Fruit fly (Drosophila melanogaster): ENCODE results near the gene CG6026.

CG6026 gene

dm6 chr3R:19028758-19029157 lies 4.6 kb upstream of the CG6026 start, which contains the start of the genes GatA and P5cr (continued):
- TF ChIP-seq CG30020 (tag; optimal IDR thresholded peaks at IDR 0.05), result no peak
- TF ChIP-seq Nf-YB (GFP tag; optimal IDR thresholded peaks at IDR 0.05), result peak; percentile 15
- peak; percentile 56 for TF ChIP-seq CG4854 (GFP tag; optimal IDR thresholded peaks at IDR 0.05)
- no peak for TF ChIP-seq hth (optimal IDR thresholded peaks at IDR 0.05)
- peak; percentile 72 for TF ChIP-seq p53 (GFP tag; optimal IDR thresholded peaks at IDR 0.05)
- no peak for TF ChIP-seq lola (GFP tag; optimal IDR thresholded peaks at IDR 0.05)
- peak; percentile 68 for TF ChIP-seq en (GFP tag; optimal IDR thresholded peaks at IDR 0.05)
- no peak for TF ChIP-seq CG8359 (GFP tag; optimal IDR thresholded peaks at IDR 0.05; ENCODE audit: borderline replicate concordance)
- TF ChIP-seq bigmax (GFP tag; optimal IDR thresholded peaks at IDR 0.05), result peak; percentile 60
- peak; percentile 80 for TF ChIP-seq CG7839 (tag; optimal IDR thresholded peaks at IDR 0.05)
- no peak for TF ChIP-seq bbx (GFP tag; IDR thresholded peaks at IDR 0.05; ENCODE audit: partially characterized antibody)
- TF ChIP-seq CG11696 (GFP tag; IDR thresholded peaks at IDR 0.05), result 0 out of 2 replicates have a peak, but pooled peaks have one; percentile 32
- TF ChIP-seq CG8290 (GFP tag; optimal IDR thresholded peaks at IDR 0.05), result no peak
- TF ChIP-seq CG8290 (tag; optimal IDR thresholded peaks at IDR 0.05), result peak in 1 of 2 experiments; percentile 98
- TF ChIP-seq CG33213 (GFP tag; optimal IDR thresholded peaks at IDR 0.05), result peak; percentile 75
- TF ChIP-seq CG9817 (tag; optimal IDR thresholded peaks at IDR 0.05), result peak; percentile 85
- peak; percentile 29 for TF ChIP-seq CG3838 (GFP tag; optimal IDR thresholded peaks at IDR 0.05)
- peak; percentile 76 for TF ChIP-seq Ada2b (GFP tag; IDR thresholded peaks at IDR 0.05)
- TF ChIP-seq lov (optimal IDR thresholded peaks at IDR 0.05), result no peak
- TF ChIP-seq lov (GFP tag; IDR thresholded peaks at IDR 0.05), result 0 out of 3 replicates have a peak, but pooled peaks have one; percentile 21
- peak; percentile 56; the same call in 1 of the 2 replicates for TF ChIP-seq Taf1 (GFP tag; IDR thresholded peaks at IDR 0.05)
- TF ChIP-seq ken (GFP tag; IDR thresholded peaks at IDR 0.05), result peak; percentile 86
- TF ChIP-seq ems (GFP tag; optimal IDR thresholded peaks at IDR 0.05), result peak; percentile 84
- no peak for TF ChIP-seq Kr (GFP tag; optimal IDR thresholded peaks at IDR 0.05)
- peak; percentile 75 for TF ChIP-seq ERR (GFP tag; optimal IDR thresholded peaks at IDR 0.05)
- TF ChIP-seq CG6254 (GFP tag; optimal IDR thresholded peaks at IDR 0.05), result no peak
- TF ChIP-seq CG6654 (GFP tag; optimal IDR thresholded peaks at IDR 0.05), result peak; percentile 42
- TF ChIP-seq CG7745 (tag; optimal IDR thresholded peaks at IDR 0.05), result no peak
- TF ChIP-seq cas (GFP tag; IDR thresholded peaks at IDR 0.05), result peak; percentile 67; the same call in 1 of the 2 replicates
- TF ChIP-seq wdn (GFP tag; IDR thresholded peaks at IDR 0.05), result peak; percentile 78
- peak; percentile 38; the same call in 1 of the 2 replicates for TF ChIP-seq chm (GFP tag; IDR thresholded peaks at IDR 0.05)
- peak; percentile 26 for TF ChIP-seq jing (GFP tag; optimal IDR thresholded peaks at IDR 0.05)
- TF ChIP-seq CG6791 (GFP tag; IDR thresholded peaks at IDR 0.05; ENCODE audit: partially characterized antibody), result no peak
- no peak for TF ChIP-seq btn (GFP tag; optimal IDR thresholded peaks at IDR 0.05)
- TF ChIP-seq CG18476 (GFP tag; optimal IDR thresholded peaks at IDR 0.05), result peak; percentile 16
- TF ChIP-seq Med (GFP tag), result peak; percentile 98
- TF ChIP-seq Dip2 (GFP tag; IDR thresholded peaks at IDR 0.05), result no peak
- TF ChIP-seq sim (GFP tag; IDR thresholded peaks at IDR 0.05), result no peak
- TF ChIP-seq sima (GFP tag; optimal IDR thresholded peaks at IDR 0.05), result peak; percentile 5
- TF ChIP-seq ara (GFP tag; IDR thresholded peaks at IDR 0.05), result peak; percentile 60
- TF ChIP-seq repo (GFP tag; optimal IDR thresholded peaks at IDR 0.05), result peak; percentile 71
- TF ChIP-seq nmo (GFP tag; optimal IDR thresholded peaks at IDR 0.05), result peak; percentile 40
- peak; percentile 39 for TF ChIP-seq CG10267 (tag; optimal IDR thresholded peaks at IDR 0.05)
- no peak for TF ChIP-seq tio (GFP tag; optimal IDR thresholded peaks at IDR 0.05)
- peak; percentile 80 for TF ChIP-seq CG4617 (GFP tag; optimal IDR thresholded peaks at IDR 0.05; ENCODE audit: borderline replicate concordance)
- TF ChIP-seq CG8281 (tag; optimal IDR thresholded peaks at IDR 0.05), result peak; percentile 61
- peak; percentile 82 for TF ChIP-seq grau (tag; optimal IDR thresholded peaks at IDR 0.05)
- peak; percentile 39; the same call in 1 of the 2 replicates for TF ChIP-seq CG8765 (GFP tag; IDR thresholded peaks at IDR 0.05)
- peak; percentile 82 for TF ChIP-seq CG15514 (GFP tag; optimal IDR thresholded peaks at IDR 0.05)
- TF ChIP-seq gsb-n (tag; optimal IDR thresholded peaks at IDR 0.05), result no peak
- TF ChIP-seq sug (tag; optimal IDR thresholded peaks at IDR 0.05), result peak; percentile 82
